Fruit fly (Drosophila melanogaster): Measurements from ENCODE around the gene CG12121.

The CG12121 gene

DNA sequence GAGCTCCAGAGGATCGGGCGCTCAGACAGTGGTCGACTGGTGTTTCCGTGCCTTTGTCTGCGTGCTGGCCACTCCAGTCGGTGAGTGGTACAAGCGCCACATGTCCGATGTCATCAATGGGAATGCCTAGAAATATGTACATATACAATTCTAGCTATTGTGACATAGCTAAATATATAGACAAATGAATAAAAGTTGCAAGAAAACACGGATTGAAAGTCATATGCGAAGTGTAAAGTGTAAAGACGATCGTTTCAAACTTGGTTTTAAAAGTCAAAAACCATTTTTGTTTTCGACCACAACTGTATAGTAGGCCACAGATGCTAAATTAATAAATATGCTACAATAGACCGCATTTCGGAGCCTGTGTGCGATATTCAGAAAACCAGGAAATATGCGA, 16.7 kb downstream of the CG12121 start, which contains the start of gene CG15368:
Gene CG15368, plus strand, starts transcription at position 301 of the 400 bp plus-strand sequence.
- TF ChIP-seq Ssrp (tag; optimal IDR thresholded peaks at IDR 0.05) (no peak), trh (GFP tag; optimal IDR thresholded peaks at IDR 0.05) (no peak), CG9609 (GFP tag; optimal IDR thresholded peaks at IDR 0.05) (no peak), jumu (GFP tag; optimal IDR thresholded peaks at IDR 0.05) (no peak), B-H2 (GFP tag; optimal IDR thresholded peaks at IDR 0.05) (no peak), Oli (tag; optimal IDR thresholded peaks at IDR 0.05) (no peak), gsb (GFP tag; IDR thresholded peaks at IDR 0.05) (no peak), bowl (GFP tag; IDR thresholded peaks at IDR 0.05) (no peak), CG7745 (tag; optimal IDR thresholded peaks at IDR 0.05) (no peak), Dip3 (GFP tag; optimal IDR thresholded peaks at IDR 0.05) (no peak), bbx (GFP tag; IDR thresholded peaks at IDR 0.05; ENCODE audit: partially characterized antibody) (no peak), org-1 (GFP tag; optimal IDR thresholded peaks at IDR 0.05) (no peak), CG4424 (GFP tag; optimal IDR thresholded peaks at IDR 0.05) (no peak), Med (GFP tag) (no peak), CG17568 (GFP tag; optimal IDR thresholded peaks at IDR 0.05) (no peak), Pdp1 (GFP tag; optimal IDR thresholded peaks at IDR 0.05) (no peak), salm (tag; optimal IDR thresholded peaks at IDR 0.05) (no peak), en (GFP tag; optimal IDR thresholded peaks at IDR 0.05) (no peak)

DNA sequence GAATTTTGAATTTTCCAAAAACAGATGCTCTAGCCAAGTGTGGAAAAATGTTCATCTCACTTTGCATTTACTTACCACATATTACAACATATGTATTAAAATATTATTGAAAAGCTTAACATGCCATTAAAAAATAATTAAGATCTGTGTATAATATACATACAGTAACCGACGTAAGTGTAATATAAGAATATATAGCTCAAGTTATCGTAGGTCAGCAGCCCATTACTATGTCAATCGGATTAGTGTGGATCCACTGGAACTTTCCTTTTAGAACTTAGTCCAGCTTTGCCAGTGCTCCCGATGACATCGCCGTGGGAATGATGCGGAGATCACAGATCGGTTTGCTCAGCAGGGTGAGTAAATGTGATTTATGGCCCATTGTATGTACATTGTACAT, 17.6 kb downstream of the CG12121 start, which contains the start of gene Obp8a:
Gene Obp8a, plus strand, starts transcription at position 301 of the 400 bp plus-strand sequence.
- TF ChIP-seq HmgZ (tag; optimal IDR thresholded peaks at IDR 0.05) (no peak), E2f2 (GFP tag; IDR thresholded peaks at IDR 0.05) (no peak), CG7963 (GFP tag; IDR thresholded peaks at IDR 0.05; ENCODE audit: partially characterized antibody) (no peak), cad (GFP tag; optimal IDR thresholded peaks at IDR 0.05) (no peak), vvl (GFP tag; IDR thresholded peaks at IDR 0.05) (no peak), CG6654 (GFP tag; optimal IDR thresholded peaks at IDR 0.05) (no peak), fd64A (GFP tag; optimal IDR thresholded peaks at IDR 0.05) (no peak)

DNA sequence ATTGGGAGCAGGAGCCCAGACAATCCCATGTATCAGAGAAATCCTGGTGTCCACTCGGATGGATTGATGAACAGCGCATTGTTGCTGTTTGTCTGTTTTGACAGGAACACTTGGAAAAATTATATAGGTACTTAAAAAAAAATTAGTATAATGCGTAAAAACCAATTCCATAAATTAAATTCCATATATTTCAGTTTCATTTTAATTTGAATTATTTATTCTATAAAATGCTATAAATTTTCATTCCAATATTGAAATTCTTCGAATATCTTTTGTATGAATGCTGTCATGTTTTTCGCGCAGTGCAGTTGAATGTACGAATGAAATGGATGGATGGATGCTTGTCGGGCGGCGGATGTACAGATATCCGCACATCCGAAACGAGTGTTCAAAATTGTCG, 21.4 kb downstream of the CG12121 start, which contains the start of gene SmydA-9:
Gene SmydA-9, minus strand, starts transcription at position 101 of the 400 bp plus-strand sequence.
- TF ChIP-seq row (GFP tag; IDR thresholded peaks at IDR 0.05) (peak; percentile 32; the same call in 2 of the 3 replicates), HLH3B (GFP tag; IDR thresholded peaks at IDR 0.05) (peak; percentile 25; the same call in 1 of the 2 replicates), CG11504 (tag; optimal IDR thresholded peaks at IDR 0.05) (peak; percentile 24), CG16779 (GFP tag; IDR thresholded peaks at IDR 0.05) (no peak), Dek (tag; optimal IDR thresholded peaks at IDR 0.05) (no peak), gem (tag; optimal IDR thresholded peaks at IDR 0.05) (peak; percentile 18), ase (GFP tag; IDR thresholded peaks at IDR 0.05) (no peak)

DNA sequence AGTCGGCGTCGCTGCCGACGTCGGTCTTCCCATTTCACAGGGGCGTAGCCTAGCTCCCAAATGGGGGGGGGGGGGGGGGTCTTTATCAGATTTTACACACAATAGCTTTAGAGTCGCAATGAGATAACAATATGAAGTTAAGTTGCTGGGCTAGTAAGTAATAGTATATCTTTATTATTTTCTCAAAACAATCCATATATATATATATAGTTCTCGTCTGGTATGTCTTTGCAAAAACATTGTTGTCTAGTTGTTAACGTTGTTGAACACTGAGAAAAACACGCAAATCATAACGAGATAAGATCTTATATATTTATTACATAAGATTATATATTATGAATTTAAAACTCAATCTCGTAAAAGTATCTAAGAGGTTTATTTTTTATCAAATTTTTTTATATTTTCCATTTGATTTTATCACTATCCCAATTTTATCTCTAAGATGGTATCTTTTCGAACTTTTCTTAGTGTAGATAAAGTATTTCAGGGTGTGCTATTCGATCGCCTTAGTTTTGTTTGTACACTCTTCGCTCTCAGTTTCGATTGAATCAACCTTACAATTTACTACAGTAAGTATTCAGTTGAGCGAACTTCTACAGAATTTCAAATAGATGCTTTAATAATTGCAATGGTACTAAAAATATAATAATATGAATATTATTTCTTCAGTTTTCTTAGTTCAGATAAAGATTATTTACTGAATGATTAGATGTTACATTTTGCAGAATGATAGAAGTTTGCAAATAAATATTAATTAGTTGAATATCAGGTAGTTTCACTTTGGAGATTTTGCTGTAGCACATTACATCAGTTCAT, 30.1 kb downstream of the CG12121 start:
- TF ChIP-seq Oaz (GFP tag; IDR thresholded peaks at IDR 0.05) (0 out of 2 replicates have a peak, but pooled peaks have one; percentile 19), B-H2 (GFP tag; optimal IDR thresholded peaks at IDR 0.05) (peak; percentile 83), CG13775 (GFP tag; optimal IDR thresholded peaks at IDR 0.05) (peak; percentile 79), gfzf (GFP tag; optimal IDR thresholded peaks at IDR 0.05) (no peak), ken (GFP tag; IDR thresholded peaks at IDR 0.05) (peak; percentile 82), Deaf1 (tag; optimal IDR thresholded peaks at IDR 0.05) (peak; percentile 37), rib (GFP tag; IDR thresholded peaks at IDR 0.05) (peak; percentile 90), Camta (GFP tag; optimal IDR thresholded peaks at IDR 0.05) (no peak), CG17829 (tag; optimal IDR thresholded peaks at IDR 0.05) (peak; percentile 41), fd3F (GFP tag; optimal IDR thresholded peaks at IDR 0.05) (peak; percentile 77), CG11247 (GFP tag; IDR thresholded peaks at IDR 0.05) (peak; percentile 88), tgo (GFP tag; IDR thresholded peaks at IDR 0.05) (peak; percentile 82; the same call in 2 of the 3 replicates), D19A (tag; optimal IDR thresholded peaks at IDR 0.05) (peak; percentile 70), pan (optimal IDR thresholded peaks at IDR 0.05) (no peak), pan (GFP tag; optimal IDR thresholded peaks at IDR 0.05 in 1 of 2, IDR thresholded peaks at IDR 0.05 in 1 of 2) (peak in 1 of 2 experiments; percentile 78), CG17385 (GFP tag; optimal IDR thresholded peaks at IDR 0.05) (peak; percentile 69)

Data from whole organism, embryonic.